In the genomic region with DNA sequence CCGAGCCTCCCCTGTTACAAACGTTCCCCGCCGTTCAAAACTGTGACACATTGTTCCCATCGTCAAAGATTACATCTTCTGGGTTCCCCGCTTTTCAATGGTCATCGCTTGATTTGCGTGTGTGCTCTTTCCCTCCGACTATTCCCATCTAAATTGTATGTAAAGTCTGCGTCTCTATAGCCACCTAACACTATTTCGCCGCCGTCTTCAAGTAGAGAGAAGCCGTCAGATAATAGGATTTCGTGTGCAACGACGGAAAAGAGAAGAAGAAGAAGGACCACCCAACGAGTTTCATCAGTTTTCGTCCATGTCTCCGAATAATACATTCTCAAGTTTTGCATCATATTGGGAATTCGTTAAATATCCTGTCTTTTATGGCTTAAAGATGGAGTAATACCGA, we compare ENCODE assay signal across 2 worm cellular contexts.
A peak's percentile ranks its signal among the peaks of the same experiment; 100 is the strongest.
TF ChIP-seq lines count a peak whose summit lies in the region.

No protein-coding gene starts in this region.

TF ChIP-seq in whole organism, L1 larva, 84 proteins besides CTCF, POLR2A, EP300 and RAD21 (continued from another document):
- TF ChIP-seq lin-14 (GFP tag; optimal IDR thresholded peaks at IDR 0.05; lab: Kevin White, UChicago) (peak; percentile 98), dsc-1 (tag; optimal IDR thresholded peaks at IDR 0.05; lab: Kevin White, UChicago) (peak; percentile 6), elt-3 (tag; optimal IDR thresholded peaks at IDR 0.05; lab: Kevin White, UChicago) (no peak), ces-1 (GFP tag; optimal IDR thresholded peaks at IDR 0.05; lab: Kevin White, UChicago) (peak; percentile 93), dpl-1 (GFP tag; optimal IDR thresholded peaks at IDR 0.05; lab: Kevin White, UChicago) (peak in 1 of 3 experiments; percentile 33), lin-35 (GFP tag; optimal IDR thresholded peaks at IDR 0.05; lab: Kevin White, UChicago) (peak in 1 of 2 experiments; percentile 1), irx-1 (tag; optimal IDR thresholded peaks at IDR 0.05; lab: Kevin White, UChicago) (no peak), ceh-82 (tag; optimal IDR thresholded peaks at IDR 0.05; lab: Kevin White, UChicago) (peak in 2 of 3 experiments; percentile 7 to 17), mef-2 (tag; optimal IDR thresholded peaks at IDR 0.05; lab: Kevin White, UChicago) (no peak), lsy-2 (tag; optimal IDR thresholded peaks at IDR 0.05; lab: Kevin White, UChicago) (peak in 1 of 2 experiments; percentile 1)

TF ChIP-seq in whole organism, L3 larva, 47 proteins besides CTCF, POLR2A, EP300 and RAD21 (continued from another document):
- peak; percentile 49 for TF ChIP-seq hmg-11 (tag; optimal IDR thresholded peaks at IDR 0.05; lab: Kevin White, UChicago)
- no peak for TF ChIP-seq nhr-43 (tag; optimal IDR thresholded peaks at IDR 0.05; lab: Kevin White, UChicago; ENCODE audit: poor library complexity, severe bottlenecking)
- TF ChIP-seq jun-1 (tag; optimal IDR thresholded peaks at IDR 0.05; lab: Kevin White, UChicago), result no peak
- TF ChIP-seq daf-12 (tag; optimal IDR thresholded peaks at IDR 0.05; lab: Kevin White, UChicago), result no peak
- no peak for TF ChIP-seq ztf-11 (tag; optimal IDR thresholded peaks at IDR 0.05; lab: Kevin White, UChicago)
- no peak for TF ChIP-seq unc-39 (tag; optimal IDR thresholded peaks at IDR 0.05; lab: Kevin White, UChicago)
- TF ChIP-seq nhr-12 (tag; optimal IDR thresholded peaks at IDR 0.05; lab: Kevin White, UChicago), result no peak
- no peak for TF ChIP-seq fos-1 (tag; optimal IDR thresholded peaks at IDR 0.05; lab: Kevin White, UChicago)
- TF ChIP-seq nhr-11 (tag; optimal IDR thresholded peaks at IDR 0.05; lab: Kevin White, UChicago), result no peak
- no peak for TF ChIP-seq unc-62 (GFP tag; optimal IDR thresholded peaks at IDR 0.05; lab: Kevin White, UChicago)
- TF ChIP-seq elt-3 (tag; optimal IDR thresholded peaks at IDR 0.05; lab: Kevin White, UChicago), result no peak
- TF ChIP-seq ZK546.5 (tag; optimal IDR thresholded peaks at IDR 0.05; lab: Kevin White, UChicago), result no peak
- no peak for TF ChIP-seq tbx-2 (tag; optimal IDR thresholded peaks at IDR 0.05; lab: Kevin White, UChicago)
- no peak for TF ChIP-seq pqm-1 (tag; optimal IDR thresholded peaks at IDR 0.05; lab: Kevin White, UChicago)
- no peak for TF ChIP-seq pha-4 (tag; optimal IDR thresholded peaks at IDR 0.05; lab: Kevin White, UChicago)
- TF ChIP-seq ceh-9 (tag; optimal IDR thresholded peaks at IDR 0.05; lab: Kevin White, UChicago), result peak; percentile 55
- TF ChIP-seq ama-1 (optimal IDR thresholded peaks at IDR 0.05; lab: Kevin White, UChicago), result no peak
- no peak for TF ChIP-seq nhr-237 (tag; optimal IDR thresholded peaks at IDR 0.05; lab: Kevin White, UChicago)
- no peak for TF ChIP-seq lsy-12 (tag; optimal IDR thresholded peaks at IDR 0.05; lab: Kevin White, UChicago)
- no peak for TF ChIP-seq fkh-2 (tag; optimal IDR thresholded peaks at IDR 0.05; lab: Kevin White, UChicago)
- TF ChIP-seq nfya-1 (tag; optimal IDR thresholded peaks at IDR 0.05; lab: Kevin White, UChicago; ENCODE audit: insufficient read depth), result peak; percentile 52
TF ChIP-seq in whole organism, L3 larva: peak in this region for 5.
